Fruit fly (Drosophila melanogaster) Kc167 (cell line): ENCODE measurements around the gene CG1136.

ENCODE experiments used
- Myc ChIP-seq: fragments of >200 bp; optimal IDR thresholded peaks from 2 replicates; lab custom pipeline; 2017; ENCODE audit warnings: missing external identifiers
- Sin3A ChIP-seq: fragments of >200 bp; optimal IDR thresholded peaks from 2 replicates; lab custom pipeline; 2018; ENCODE audit warnings: missing external identifiers
- h ChIP-seq: fragments of >200 bp; optimal IDR thresholded peaks from 3 replicates; lab custom pipeline; 2018; ENCODE audit warnings: missing external identifiers
- insv ChIP-seq: fragments of >200 bp; optimal IDR thresholded peaks from 3 replicates; lab custom pipeline; 2018; ENCODE audit warnings: missing external identifiers
- psq ChIP-seq: fragments of >200 bp; optimal IDR thresholded peaks from 2 replicates; lab custom pipeline; 2017; ENCODE audit warnings: missing external identifiers
- ttk ChIP-seq: sonication (Bioruptor generic); optimal IDR thresholded peaks from 2 replicates; lab custom pipeline; 2017; ENCODE audit warnings: missing external identifiers

The CG1136 gene

dm6 chr3L:4046289-4046688, at the start of gene CG1136:
Gene CG1136, plus strand, starts transcription at chr3L:4046596.
- TF ChIP-seq psq (lab: Kevin White, UChicago) = no peak
- no peak for TF ChIP-seq ttk (lab: Kevin White, UChicago)
- no peak for TF ChIP-seq insv
- TF ChIP-seq Sin3A (lab: Kevin White, UChicago) = no peak
- no peak for TF ChIP-seq Myc (lab: Kevin White, UChicago)
- TF ChIP-seq h = no peak

DNA sequence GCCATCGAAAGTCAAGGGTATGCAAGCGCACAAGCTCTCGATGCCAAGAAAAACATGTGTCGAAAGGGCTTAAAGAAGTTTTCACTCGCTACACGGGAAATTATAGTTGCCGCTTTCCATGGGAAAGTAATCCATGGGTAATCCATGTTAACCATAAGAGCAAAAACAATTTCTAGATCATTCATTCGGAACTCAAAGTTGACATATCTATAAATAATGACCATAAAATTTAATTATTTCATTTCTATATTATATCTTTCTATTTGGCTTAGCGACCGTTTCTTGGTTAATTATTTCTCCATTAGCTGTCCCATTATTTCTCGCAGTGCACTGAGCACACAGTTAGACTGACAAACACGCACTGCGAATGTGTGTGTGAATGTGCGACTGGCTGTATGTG, 45.7 kb upstream of the CG1136 start:
- TF ChIP-seq psq (lab: Kevin White, UChicago) (no peak), Sin3A (lab: Kevin White, UChicago) (no peak)

DNA sequence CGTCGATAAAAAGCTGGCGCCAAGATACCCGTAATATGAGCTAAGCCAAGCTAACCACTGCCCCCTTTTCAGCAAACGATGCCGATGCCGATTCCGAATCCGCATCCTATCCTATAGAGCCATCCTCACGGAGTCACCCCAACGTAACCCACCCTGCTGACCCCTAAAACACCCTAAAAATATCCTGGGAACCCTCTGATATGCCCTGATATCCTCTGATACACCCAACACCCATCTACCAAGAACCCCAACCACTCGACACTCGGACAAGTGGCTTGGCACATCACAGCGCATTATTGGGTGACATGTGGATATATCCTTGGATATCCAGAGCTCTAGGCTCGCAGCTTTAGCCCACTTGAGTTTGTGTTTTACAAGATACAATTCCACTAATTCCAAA, 44.9 kb upstream of the CG1136 start:
- TF ChIP-seq ttk (lab: Kevin White, UChicago) (no peak), Sin3A (lab: Kevin White, UChicago) (no peak), psq (lab: Kevin White, UChicago) (no peak), h (no peak), Myc (lab: Kevin White, UChicago) (no peak), insv (no peak)

dm6 chr3L:4003316-4003715, 43.1 kb upstream of the CG1136 start, which contains the start of gene CG14985:
Gene CG14985, plus strand, starts transcription at chr3L:4003474.
- TF ChIP-seq Sin3A (lab: Kevin White, UChicago) (no peak), Myc (lab: Kevin White, UChicago) (no peak), h (no peak), ttk (lab: Kevin White, UChicago) (no peak), psq (lab: Kevin White, UChicago) (no peak), insv (no peak)

dm6 chr3L:4007256-4007655, 39.1 kb upstream of the CG1136 start:
- TF ChIP-seq Sin3A (lab: Kevin White, UChicago) = no peak
- no peak for TF ChIP-seq Myc (lab: Kevin White, UChicago)
- TF ChIP-seq psq (lab: Kevin White, UChicago) = no peak
- no peak for TF ChIP-seq insv
- no peak for TF ChIP-seq h
- no peak for TF ChIP-seq ttk (lab: Kevin White, UChicago)

- TF ChIP-seq ttk (lab: Kevin White, UChicago) = no peak
- TF ChIP-seq psq (lab: Kevin White, UChicago) = no peak
- TF ChIP-seq h = no peak
- TF ChIP-seq Myc (lab: Kevin White, UChicago) = no peak
- TF ChIP-seq Sin3A (lab: Kevin White, UChicago) = no peak
- no peak for TF ChIP-seq insv
Observed at dm6 chr3L:4010122-4010521, 36.3 kb upstream of the CG1136 start.

dm6 chr3L:4014349-4014748, 32.0 kb upstream of the CG1136 start:
- TF ChIP-seq psq (lab: Kevin White, UChicago) (no peak), Sin3A (lab: Kevin White, UChicago) (no peak), insv (no peak)

- TF ChIP-seq h (no peak), insv (no peak), Myc (lab: Kevin White, UChicago) (no peak), Sin3A (lab: Kevin White, UChicago) (no peak), psq (lab: Kevin White, UChicago) (no peak), ttk (lab: Kevin White, UChicago) (no peak)
Observed at dm6 chr3L:4016754-4017153, 29.6 kb upstream of the CG1136 start.

dm6 chr3L:4018228-4018928, 28.0 kb upstream of the CG1136 start, which contains the start of gene FoxL1:
Gene FoxL1, plus strand, starts transcription at chr3L:4018878.
- TF ChIP-seq h (no peak), Myc (lab: Kevin White, UChicago) (no peak), psq (lab: Kevin White, UChicago) (no peak), Sin3A (lab: Kevin White, UChicago) (no peak), insv (no peak), ttk (lab: Kevin White, UChicago) (no peak)

DNA sequence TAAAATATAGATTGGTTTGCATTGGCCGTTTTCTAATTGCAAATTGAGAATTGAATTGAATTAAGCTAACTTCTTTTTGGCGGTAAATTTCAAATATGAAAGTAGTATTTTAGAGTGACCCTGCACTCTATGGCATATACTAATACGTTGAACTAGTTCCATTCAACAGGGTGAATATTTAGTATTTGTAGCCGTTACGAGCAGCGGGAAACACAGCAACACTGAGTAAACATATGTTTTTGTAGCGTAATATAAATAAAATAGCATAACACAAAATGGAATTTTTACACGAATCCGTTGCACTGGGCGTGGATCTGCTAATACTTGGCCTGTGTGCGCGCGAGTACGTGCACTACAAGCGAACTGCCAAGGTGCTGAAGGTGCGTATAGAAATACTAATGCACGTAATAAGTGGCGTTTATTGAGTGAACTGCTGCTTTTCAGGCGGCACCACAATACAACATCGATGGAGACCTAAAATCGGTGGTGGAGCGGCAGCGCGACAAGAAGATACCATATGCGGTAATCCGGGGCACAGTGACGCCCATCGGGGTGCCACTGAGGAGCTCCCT, 25.1 kb upstream of the CG1136 start, which contains the start of gene Mul1:
Mul1 (plus strand) TSS at position 198 of the 572 bp plus-strand sequence.
- no peak for TF ChIP-seq psq (lab: Kevin White, UChicago)
- TF ChIP-seq h = no peak
- no peak for TF ChIP-seq Myc (lab: Kevin White, UChicago)
- no peak for TF ChIP-seq ttk (lab: Kevin White, UChicago)

dm6 chr3L:4024464-4024863, 21.9 kb upstream of the CG1136 start:
- no peak for TF ChIP-seq psq (lab: Kevin White, UChicago)
- TF ChIP-seq ttk (lab: Kevin White, UChicago) = no peak
- no peak for TF ChIP-seq Myc (lab: Kevin White, UChicago)
- no peak for TF ChIP-seq Sin3A (lab: Kevin White, UChicago)
- no peak for TF ChIP-seq insv
- TF ChIP-seq h = no peak

DNA sequence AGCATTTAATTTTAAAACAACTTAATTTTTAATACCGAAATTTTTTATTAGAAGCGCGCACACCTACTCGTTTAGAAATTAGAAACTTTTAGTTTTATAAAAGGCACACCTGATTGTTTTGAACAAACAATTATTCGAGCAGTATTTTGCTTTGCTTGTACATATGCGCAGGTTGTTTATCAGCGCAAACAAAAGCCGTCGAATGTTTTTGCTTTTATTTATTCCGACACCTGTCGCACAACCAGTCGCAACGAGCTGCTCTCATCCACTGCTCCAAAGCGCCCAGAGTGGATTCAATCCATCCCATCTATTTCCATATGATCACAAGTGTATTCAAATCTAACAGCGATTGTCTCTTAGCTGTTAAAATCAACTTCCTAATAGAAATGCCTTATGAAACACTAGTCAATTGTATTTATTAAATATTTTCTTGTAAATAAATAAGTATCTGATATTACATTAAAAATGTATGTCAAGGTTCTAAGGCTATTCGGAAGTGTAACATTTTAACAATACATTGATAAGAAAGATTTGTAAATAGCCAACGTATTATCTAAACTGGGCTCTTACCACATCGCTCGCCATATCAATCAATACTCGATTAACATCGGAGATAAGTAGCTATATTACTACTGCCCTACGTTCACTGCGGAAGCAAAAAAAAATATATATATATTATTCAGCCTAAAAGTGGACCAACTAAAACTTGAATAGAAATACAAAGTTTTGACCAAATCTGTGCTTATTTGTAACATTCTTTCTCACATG, 20.5 kb upstream of the CG1136 start, which contains the start of gene CG11594:
CG11594 (minus strand) TSS at position 274 of the 768 bp plus-strand sequence.
- TF ChIP-seq h = no peak
- no peak for TF ChIP-seq Myc (lab: Kevin White, UChicago)
- no peak for TF ChIP-seq insv
- no peak for TF ChIP-seq psq (lab: Kevin White, UChicago)
- no peak for TF ChIP-seq Sin3A (lab: Kevin White, UChicago)
- TF ChIP-seq ttk (lab: Kevin White, UChicago) = no peak
